Fruit fly (Drosophila melanogaster) Kc167 (cell line): ENCODE results near the gene CG5577.

Experiments used
- Sin3A ChIP-seq: fragments of >200 bp; optimal IDR thresholded peaks from 2 replicates; lab custom pipeline; 2018; ENCODE audit warnings: missing external identifiers
- insv ChIP-seq: fragments of >200 bp; optimal IDR thresholded peaks from 3 replicates; lab custom pipeline; 2018; ENCODE audit warnings: missing external identifiers
- ttk ChIP-seq: sonication (Bioruptor generic); optimal IDR thresholded peaks from 2 replicates; lab custom pipeline; 2017; ENCODE audit warnings: missing external identifiers

dm6 chr3L:17791067-17791466 lies 50.2 kb downstream of the CG5577 start:
- TF ChIP-seq Sin3A (lab: Kevin White, UChicago) (no peak), ttk (lab: Kevin White, UChicago) (no peak), insv (lab: Kevin White, UChicago) (no peak)
